Fruit fly (Drosophila melanogaster) whole organism, wandering third instar larva: ENCODE data around the gene CG44006.

ENCODE experiments used
- Abd-B ChIP-seq: fragments of >200 bp; optimal IDR thresholded peaks from 2 replicates; lab custom pipeline; 2017; ENCODE audit warnings: missing biosample characterization, missing genetic modification characterization
- Mio ChIP-seq: sonication (Bioruptor generic); optimal IDR thresholded peaks from 2 replicates; lab custom pipeline; 2016; ENCODE audit warnings: missing biosample characterization, missing genetic modification characterization
- fru ChIP-seq: fragments of 200-800 bp; sonication (Bioruptor generic); optimal IDR thresholded peaks from 3 replicates; lab custom pipeline; 2016; ENCODE audit warnings: missing biosample characterization, mild to moderate bottlenecking, missing genetic modification characterization
- tai ChIP-seq: sonication (Bioruptor generic); optimal IDR thresholded peaks from 2 replicates; lab custom pipeline; 2016; ENCODE audit warnings: missing biosample characterization, missing genetic modification characterization
- usp ChIP-seq: fragments of >200 bp; optimal IDR thresholded peaks from 2 replicates; lab custom pipeline; 2017; ENCODE audit warnings: missing biosample characterization, missing genetic modification characterization
- woc ChIP-seq: sonication (Bioruptor generic); optimal IDR thresholded peaks from 2 replicates; lab custom pipeline; 2016; ENCODE audit warnings: missing biosample characterization, mild to moderate bottlenecking, missing genetic modification characterization

- no peak for TF ChIP-seq Mio (GFP tag; lab: Kevin White, UChicago)
- TF ChIP-seq fru (GFP tag; lab: Kevin White, UChicago) = no peak
- no peak for TF ChIP-seq Abd-B (GFP tag; lab: Kevin White, UChicago)
- no peak for TF ChIP-seq woc (GFP tag; lab: Kevin White, UChicago)
- no peak for TF ChIP-seq usp
- no peak for TF ChIP-seq tai (GFP tag; lab: Kevin White, UChicago)
Observed at dm6 chr3L:18021886-18022285, 48.1 kb downstream of the CG44006 start.
